Fruit fly (Drosophila melanogaster) whole organism, embryonic: ENCODE measurements around the gene Unc-115a.

Source experiments
- C15 ChIP-seq: fragments of 200-800 bp; sonication (Bioruptor generic); IDR thresholded peaks from 3 replicates; pipeline ENCODE4 v1.3.6; 2022; ENCODE audit warnings: missing biosample characterization, missing genetic modification characterization
- CG10267 ChIP-seq: fragments of 200-800 bp; sonication (Bioruptor generic); optimal IDR thresholded peaks from 2 replicates; lab custom pipeline; 2018; ENCODE audit warnings: missing biosample characterization, mild to moderate bottlenecking, missing genetic modification characterization, moderate library complexity
- CG10543 ChIP-seq: fragments of 200-800 bp; sonication (Bioruptor generic); optimal IDR thresholded peaks from 3 replicates; lab custom pipeline; 2017; ENCODE audit warnings: missing biosample characterization, mild to moderate bottlenecking, missing genetic modification characterization, moderate library complexity
- CG10959 ChIP-seq: fragments of 200-800 bp; sonication (Bioruptor generic); IDR thresholded peaks from 2 replicates; pipeline ENCODE4 v1.3.6; 2022; ENCODE audit warnings: missing biosample characterization, missing genetic modification characterization
- CG11504 ChIP-seq: fragments of 200-800 bp; sonication (Bioruptor generic); optimal IDR thresholded peaks from 3 replicates; lab custom pipeline; 2019; ENCODE audit warnings: missing biosample characterization, mild to moderate bottlenecking, missing genetic modification characterization, moderate library complexity
- CG11696 ChIP-seq: fragments of 200-800 bp; sonication (Bioruptor generic); IDR thresholded peaks from 2 replicates; pipeline ENCODE4 v1.3.6; 2022; ENCODE audit warnings: missing biosample characterization, missing genetic modification characterization
- CG12155 ChIP-seq: fragments of 200-800 bp; sonication (Bioruptor generic); optimal IDR thresholded peaks from 3 replicates; lab custom pipeline; 2016; ENCODE audit warnings: missing biosample characterization, missing genetic modification characterization
- CG13624 ChIP-seq: fragments of 200-800 bp; sonication (Bioruptor generic); optimal IDR thresholded peaks from 2 replicates; lab custom pipeline; 2016; ENCODE audit warnings: missing biosample characterization, missing genetic modification characterization
- CG17612 ChIP-seq: fragments of 200-800 bp; sonication (Bioruptor generic); IDR thresholded peaks from 2 replicates; pipeline ENCODE4 v1.3.6; 2022; ENCODE audit warnings: missing biosample characterization, missing genetic modification characterization
- CG18476 ChIP-seq: fragments of 200-800 bp; sonication (Bioruptor generic); optimal IDR thresholded peaks from 2 replicates; lab custom pipeline; 2016; ENCODE audit warnings: missing biosample characterization, mild to moderate bottlenecking, missing genetic modification characterization
- CG2678 ChIP-seq: fragments of 200-800 bp; sonication (Bioruptor generic); optimal IDR thresholded peaks from 3 replicates; lab custom pipeline; 2019; ENCODE audit warnings: missing biosample characterization, mild to moderate bottlenecking, missing genetic modification characterization, moderate library complexity
- CG2712 ChIP-seq: fragments of 200-800 bp; optimal IDR thresholded peaks from 3 replicates; lab custom pipeline; 2019; ENCODE audit warnings: missing biosample characterization, mild to moderate bottlenecking, missing genetic modification characterization, moderate library complexity
- CG31441 ChIP-seq: fragments of 200-800 bp; sonication (Bioruptor generic); IDR thresholded peaks from 2 replicates; pipeline ENCODE4 v1.3.6; 2022; ENCODE audit warnings: missing biosample characterization, missing genetic modification characterization
- CG34376 ChIP-seq: fragments of 200-800 bp; sonication (Bioruptor generic); optimal IDR thresholded peaks from 2 replicates; lab custom pipeline; 2018; ENCODE audit warnings: missing biosample characterization, mild to moderate bottlenecking, missing genetic modification characterization
- CG42726 ChIP-seq: fragments of 200-800 bp; sonication (Bioruptor generic); IDR thresholded peaks from 2 replicates; pipeline ENCODE4 v1.3.6; 2022; ENCODE audit warnings: missing biosample characterization, missing genetic modification characterization; ENCODE audit not compliant: partially characterized antibody
- CG4730 ChIP-seq: fragments of 200-800 bp; sonication (Bioruptor generic); IDR thresholded peaks from 2 replicates; pipeline ENCODE4 v1.3.6; 2022; ENCODE audit warnings: missing biosample characterization, missing genetic modification characterization
- CG7928 ChIP-seq: fragments of 200-800 bp; sonication (Bioruptor generic); optimal IDR thresholded peaks from 2 replicates; lab custom pipeline; 2017; ENCODE audit warnings: missing biosample characterization, mild to moderate bottlenecking, missing genetic modification characterization
- CG9797 ChIP-seq: fragments of 200-800 bp; sonication (Bioruptor generic); optimal IDR thresholded peaks from 3 replicates; lab custom pipeline; 2018; ENCODE audit warnings: missing biosample characterization, mild to moderate bottlenecking, missing genetic modification characterization
- Dip3 ChIP-seq: fragments of 200-800 bp; sonication (Bioruptor generic); optimal IDR thresholded peaks from 3 replicates; lab custom pipeline; 2016; ENCODE audit warnings: missing biosample characterization, missing genetic modification characterization
- Dll ChIP-seq: fragments of 200-800 bp; sonication (Bioruptor generic); IDR thresholded peaks from 4 replicates; pipeline ENCODE4 v1.3.6; 2022; ENCODE audit warnings: missing biosample characterization, missing genetic modification characterization; ENCODE audit not compliant: partially characterized antibody
- E2f2 ChIP-seq: fragments of 200-800 bp; sonication (Bioruptor generic); IDR thresholded peaks from 2 replicates; pipeline ENCODE4 v1.3.6; 2022; ENCODE audit warnings: missing biosample characterization, missing genetic modification characterization
- Gug ChIP-seq: fragments of 200-800 bp; sonication (Bioruptor generic); IDR thresholded peaks from 4 replicates; pipeline ENCODE4 v1.3.6; 2022; ENCODE audit warnings: missing biosample characterization, missing genetic modification characterization
- MBD-R2 ChIP-seq: fragments of 200-800 bp; sonication (Bioruptor generic); IDR thresholded peaks from 2 replicates; pipeline ENCODE4 v1.3.6; 2022; ENCODE audit warnings: missing biosample characterization, missing genetic modification characterization
- MESR4 ChIP-seq: fragments of 200-800 bp; sonication (Bioruptor generic); optimal IDR thresholded peaks from 2 replicates; lab custom pipeline; 2018; ENCODE audit warnings: missing biosample characterization, mild to moderate bottlenecking, missing genetic modification characterization, moderate library complexity
- Mes4 ChIP-seq: fragments of 200-800 bp; sonication (Bioruptor generic); optimal IDR thresholded peaks from 2 replicates; lab custom pipeline; 2016; ENCODE audit warnings: missing biosample characterization, missing genetic modification characterization
- NC2α ChIP-seq: fragments of 200-800 bp; sonication (Bioruptor generic); optimal IDR thresholded peaks from 2 replicates; lab custom pipeline; 2016; ENCODE audit warnings: missing biosample characterization, missing genetic modification characterization
- Sox100B ChIP-seq: fragments of 200-800 bp; sonication (Bioruptor generic); optimal IDR thresholded peaks from 3 replicates; lab custom pipeline; 2018; ENCODE audit warnings: missing biosample characterization, mild to moderate bottlenecking, missing genetic modification characterization
- az2 ChIP-seq: fragments of 200-800 bp; sonication (Bioruptor generic); optimal IDR thresholded peaks from 3 replicates; lab custom pipeline; 2016; ENCODE audit warnings: missing biosample characterization, missing genetic modification characterization
- cg ChIP-seq: fragments of 200-800 bp; sonication (Bioruptor generic); optimal IDR thresholded peaks from 3 replicates; lab custom pipeline; 2019; ENCODE audit warnings: missing biosample characterization, mild to moderate bottlenecking, missing genetic modification characterization, moderate library complexity
- crp ChIP-seq, 2 experiments: fragments of 200-800 bp; sonication (Bioruptor generic); optimal IDR thresholded peaks; 2 replicates in 1 of 2; 3 replicates in 1 of 2; lab custom pipeline; 2017; ENCODE audit warnings: missing biosample characterization in 2 of 2, missing genetic modification characterization in 2 of 2, mild to moderate bottlenecking in 1 of 2, moderate library complexity in 1 of 2
- dysf ChIP-seq: fragments of 200-800 bp; sonication (Bioruptor generic); IDR thresholded peaks from 3 replicates; pipeline ENCODE4 v1.3.6; 2022; ENCODE audit warnings: missing biosample characterization, missing genetic modification characterization
- fd96Cb ChIP-seq: fragments of 200-800 bp; sonication (Bioruptor generic); optimal IDR thresholded peaks from 2 replicates; lab custom pipeline; 2018; ENCODE audit warnings: missing biosample characterization, mild to moderate bottlenecking, missing genetic modification characterization, moderate library complexity
- fu2 ChIP-seq: fragments of 200-800 bp; sonication (Bioruptor generic); optimal IDR thresholded peaks from 2 replicates; lab custom pipeline; 2016; ENCODE audit warnings: missing biosample characterization, missing genetic modification characterization
- hbn ChIP-seq: fragments of 200-800 bp; sonication (Bioruptor generic); IDR thresholded peaks from 2 replicates; pipeline ENCODE4 v1.3.6; 2022; ENCODE audit warnings: missing biosample characterization, missing genetic modification characterization; ENCODE audit not compliant: partially characterized antibody
- jing ChIP-seq: fragments of 200-800 bp; sonication (Bioruptor generic); optimal IDR thresholded peaks from 2 replicates; lab custom pipeline; 2018; ENCODE audit warnings: missing biosample characterization, mild to moderate bottlenecking, missing genetic modification characterization
- mam ChIP-seq: fragments of 200-800 bp; sonication (Bioruptor generic); optimal IDR thresholded peaks from 3 replicates; lab custom pipeline; 2016; ENCODE audit warnings: missing biosample characterization, missing genetic modification characterization
- pita ChIP-seq: fragments of 200-800 bp; sonication (Bioruptor generic); optimal IDR thresholded peaks from 2 replicates; lab custom pipeline; 2017; ENCODE audit warnings: missing biosample characterization, mild to moderate bottlenecking, missing genetic modification characterization
- pnt ChIP-seq: fragments of 200-800 bp; sonication (Bioruptor generic); optimal IDR thresholded peaks from 3 replicates; lab custom pipeline; 2016; ENCODE audit warnings: missing biosample characterization, missing genetic modification characterization
- row ChIP-seq: fragments of 200-800 bp; sonication (Bioruptor generic); IDR thresholded peaks from 3 replicates; pipeline ENCODE4 v1.3.6; 2022; ENCODE audit warnings: missing biosample characterization, missing genetic modification characterization
- seq ChIP-seq: fragments of 200-800 bp; sonication (Bioruptor generic); IDR thresholded peaks from 2 replicates; pipeline ENCODE4 v1.3.6; 2022; ENCODE audit warnings: missing biosample characterization, missing genetic modification characterization
- sna ChIP-seq: fragments of 200-800 bp; sonication (Bioruptor generic); IDR thresholded peaks from 2 replicates; pipeline ENCODE4 v1.3.6; 2022; ENCODE audit warnings: missing biosample characterization, missing genetic modification characterization; ENCODE audit not compliant: partially characterized antibody
- so ChIP-seq: fragments of 200-800 bp; sonication (Bioruptor generic); IDR thresholded peaks from 3 replicates; pipeline ENCODE4 v1.3.6; 2022; ENCODE audit warnings: missing biosample characterization, missing genetic modification characterization
- sr ChIP-seq: fragments of 200-800 bp; sonication (Bioruptor generic); IDR thresholded peaks from 3 replicates; pipeline ENCODE4 v1.3.6; 2022; ENCODE audit warnings: missing biosample characterization, missing genetic modification characterization
- ssp ChIP-seq: fragments of 200-800 bp; sonication (Bioruptor generic); IDR thresholded peaks from 2 replicates; pipeline ENCODE4 v1.3.6; 2022; ENCODE audit warnings: missing biosample characterization, missing genetic modification characterization
- stwl ChIP-seq: fragments of 200-800 bp; sonication (Bioruptor generic); optimal IDR thresholded peaks from 3 replicates; lab custom pipeline; 2018; ENCODE audit warnings: missing biosample characterization, mild to moderate bottlenecking, missing genetic modification characterization, moderate library complexity
- tll ChIP-seq, 2 experiments: fragments of 200-800 bp in 1 of 2; fragments of >200 bp in 1 of 2; sonication (Bioruptor generic) in 1 of 2; optimal IDR thresholded peaks; 2 replicates each; lab custom pipeline; 2017 to 2019; ENCODE audit warnings: missing biosample characterization in 2 of 2, missing genetic modification characterization in 2 of 2, mild to moderate bottlenecking in 1 of 2, moderate library complexity in 1 of 2
- ttk ChIP-seq: fragments of 200-800 bp; sonication (Bioruptor generic); IDR thresholded peaks from 2 replicates; pipeline ENCODE4 v2.1.2; 2022; ENCODE audit warnings: missing biosample characterization, missing genetic modification characterization
- tup ChIP-seq: fragments of 200-800 bp; sonication (Bioruptor generic); optimal IDR thresholded peaks from 2 replicates; lab custom pipeline; 2016; ENCODE audit warnings: missing biosample characterization, mild to moderate bottlenecking, missing genetic modification characterization, moderate library complexity
- unc-4 ChIP-seq: fragments of 200-800 bp; sonication (Bioruptor generic); IDR thresholded peaks from 2 replicates; pipeline ENCODE4 v1.3.6; 2022; ENCODE audit warnings: missing biosample characterization, missing genetic modification characterization; ENCODE audit not compliant: partially characterized antibody

Unc-115a gene

dm6 chr3R:9725121-9725956, 20.1 kb upstream of the Unc-115a start, which contains the start of gene hyd:
Gene hyd, minus strand, starts transcription at chr3R:9725615.
- TF ChIP-seq cg (peak; percentile 98), dysf (GFP tag; lab: Robert Waterston, UW) (no peak), sna (GFP tag; lab: Robert Waterston, UW) (peak; percentile 83), stwl (tag; lab: Kevin White, UChicago) (peak; percentile 62), CG13624 (GFP tag; lab: Kevin White, UChicago) (peak; percentile 19), ttk (GFP tag; lab: Robert Waterston, UW) (no peak), ssp (no peak), tup (GFP tag; lab: Kevin White, UChicago) (no peak), CG9797 (GFP tag; lab: Kevin White, UChicago) (peak; percentile 88), MESR4 (GFP tag; lab: Kevin White, UChicago) (peak; percentile 92), pnt (no peak), CG12155 (GFP tag; lab: Kevin White, UChicago) (no peak), CG4730 (GFP tag; lab: Robert Waterston, UW) (no peak), CG2712 (tag; lab: Kevin White, UChicago) (no peak), fu2 (GFP tag; lab: Kevin White, UChicago) (no peak), unc-4 (GFP tag; lab: Robert Waterston, UW) (peak; percentile 81), row (peak; percentile 48; the same call in 2 of the 3 replicates), crp (GFP tag; optimal IDR thresholded peaks at IDR 0.05; lab: Kevin White, UChicago) (no peak), mam (GFP tag; lab: Kevin White, UChicago) (no peak), seq (GFP tag; lab: Robert Waterston, UW) (no peak), NC2α (GFP tag; lab: Kevin White, UChicago) (no peak), pita (GFP tag; lab: Kevin White, UChicago) (peak; percentile 29), Gug (GFP tag; lab: Robert Waterston, UW) (no peak), Dll (GFP tag; lab: Robert Waterston, UW) (peak; percentile 92), CG10959 (GFP tag; lab: Robert Waterston, UW) (no peak), CG11504 (tag; lab: Kevin White, UChicago) (no peak), Mes4 (GFP tag; lab: Kevin White, UChicago) (no peak), tll (GFP tag; optimal IDR thresholded peaks at IDR 0.05; lab: Kevin White, UChicago) (no peak), hbn (peak; percentile 73), Sox100B (GFP tag; lab: Kevin White, UChicago) (no peak), CG10267 (tag; lab: Kevin White, UChicago) (peak; percentile 43), CG7928 (GFP tag; lab: Kevin White, UChicago) (no peak), CG42726 (peak; percentile 74; the same call in 1 of the 2 replicates), C15 (GFP tag; lab: Robert Waterston, UW) (no peak), CG18476 (no peak), jing (GFP tag; lab: Kevin White, UChicago) (no peak), fd96Cb (tag; lab: Kevin White, UChicago) (no peak), Dip3 (no peak), sr (GFP tag; lab: Robert Waterston, UW) (no peak), so (GFP tag; lab: Robert Waterston, UW) (no peak), MBD-R2 (GFP tag; lab: Robert Waterston, UW) (peak; percentile 54), E2f2 (GFP tag; lab: Robert Waterston, UW) (peak; percentile 51; the same call in 1 of the 2 replicates), CG34376 (GFP tag; lab: Kevin White, UChicago) (peak; percentile 43), CG17612 (GFP tag; lab: Robert Waterston, UW) (no peak), CG11696 (GFP tag; lab: Robert Waterston, UW) (no peak), CG2678 (tag; lab: Kevin White, UChicago) (no peak), CG10543 (GFP tag; lab: Kevin White, UChicago) (no peak), CG31441 (GFP tag; lab: Robert Waterston, UW) (no peak), az2 (GFP tag; lab: Kevin White, UChicago) (no peak)
